Worm (Caenorhabditis elegans) whole organism, L2 larva: ENCODE measurements around the gene tab-1.

Experiments
- lin-11 ChIP-seq: fragments of 150-350 bp; sonication (generic microtip); optimal IDR thresholded peaks from 2 replicates; lab custom pipeline; 2014; ENCODE audit warnings: missing biosample characterization, missing genetic modification characterization, inconsistent platforms, mixed read lengths
- mbf-1 ChIP-seq: sonication (generic microtip); optimal IDR thresholded peaks from 2 replicates; lab custom pipeline; 2017; ENCODE audit warnings: missing biosample characterization, missing genetic modification characterization

ce11 chrII:6835972-6836595 lies 33.0 kb downstream of the tab-1 start:
- TF ChIP-seq lin-11 (tag; lab: Kevin White, UChicago) (peak; percentile 40), mbf-1 (tag; lab: Kevin White, UChicago) (no peak)
